Worm (Caenorhabditis elegans) whole organism, early embryonic: ENCODE results near the gene mut-15.

Source experiments
- B0310.2 ChIP-seq: sonication (generic microtip); optimal IDR thresholded peaks from 2 replicates; lab custom pipeline; 2016; ENCODE audit warnings: mild to moderate bottlenecking, missing genetic modification characterization, missing compliant biosample characterization
- F13C5.2 ChIP-seq: sonication (generic microtip); optimal IDR thresholded peaks from 2 replicates; lab custom pipeline; 2017; ENCODE audit warnings: mild to moderate bottlenecking, missing genetic modification characterization, inconsistent platforms, missing compliant biosample characterization
- aly-1 ChIP-seq: sonication (generic microtip); optimal IDR thresholded peaks from 2 replicates; lab custom pipeline; 2016; ENCODE audit warnings: missing genetic modification characterization, missing compliant biosample characterization
- ama-1 ChIP-seq: fragments of 150-350 bp; optimal IDR thresholded peaks from 2 replicates; lab custom pipeline; 2014
- ceh-13 ChIP-seq: fragments of 200-800 bp; sonication (Bioruptor generic); optimal IDR thresholded peaks from 2 replicates; lab custom pipeline; 2018; ENCODE audit warnings: mild to moderate bottlenecking, missing genetic modification characterization, missing compliant biosample characterization
- ceh-36 ChIP-seq: sonication (generic microtip); optimal IDR thresholded peaks from 2 replicates; lab custom pipeline; 2016; ENCODE audit warnings: missing genetic modification characterization, inconsistent platforms, missing compliant biosample characterization
- ets-7 ChIP-seq: sonication (generic microtip); optimal IDR thresholded peaks from 2 replicates; lab custom pipeline; 2016; ENCODE audit warnings: missing genotype, missing genetic modification characterization, missing compliant biosample characterization
- flt-1 ChIP-seq: fragments of 200-800 bp; sonication (Bioruptor generic); IDR thresholded peaks from 2 replicates; pipeline ENCODE4 v1.3.6; 2022; ENCODE audit warnings: missing genetic modification characterization, missing compliant biosample characterization
- hmbx-1 ChIP-seq: sonication (generic microtip); optimal IDR thresholded peaks from 2 replicates; lab custom pipeline; 2016; ENCODE audit warnings: mild to moderate bottlenecking, missing genetic modification characterization, missing compliant biosample characterization
- hmg-4 ChIP-seq: fragments of 200-800 bp; sonication (Bioruptor generic); optimal IDR thresholded peaks from 2 replicates; lab custom pipeline; 2018; ENCODE audit warnings: mild to moderate bottlenecking, missing genetic modification characterization, missing compliant biosample characterization
- hnd-1 ChIP-seq: sonication (generic microtip); optimal IDR thresholded peaks from 2 replicates; lab custom pipeline; 2016; ENCODE audit warnings: missing genetic modification characterization, missing compliant biosample characterization
- pes-1 ChIP-seq: fragments of 200-800 bp; sonication (Bioruptor generic); IDR thresholded peaks from 2 replicates; pipeline ENCODE4 v1.3.6; 2022; ENCODE audit warnings: missing genetic modification reagents, missing genetic modification characterization, missing compliant biosample characterization
- scrt-1 ChIP-seq: fragments of 200-800 bp; sonication (Bioruptor generic); IDR thresholded peaks from 2 replicates; pipeline ENCODE4 v1.3.6; 2022; ENCODE audit warnings: missing genetic modification characterization, missing compliant biosample characterization
- sea-1 ChIP-seq: fragments of 200-800 bp; sonication (Bioruptor generic); conservative IDR thresholded peaks from 2 replicates; pipeline ENCODE4 v1.3.6; 2022; ENCODE audit warnings: missing genetic modification characterization, missing compliant biosample characterization
- tbx-11 ChIP-seq: fragments of 200-800 bp; sonication (Bioruptor generic); IDR thresholded peaks from 2 replicates; pipeline ENCODE4 v1.3.6; 2022; ENCODE audit warnings: missing genetic modification characterization, missing compliant biosample characterization
- tbx-37 ChIP-seq: fragments of 200-800 bp; sonication (Bioruptor generic); conservative IDR thresholded peaks from 2 replicates; pipeline ENCODE4 v1.3.6; 2022; ENCODE audit warnings: missing genetic modification reagents, missing genetic modification characterization, missing compliant biosample characterization
- tra-4 ChIP-seq: sonication (generic microtip); optimal IDR thresholded peaks from 2 replicates; lab custom pipeline; 2017; ENCODE audit warnings: missing genetic modification characterization, missing compliant biosample characterization

Gene mut-15

ce11 chrV:14991489-14991888 lies 10.9 kb upstream of the mut-15 start:
- no peak for TF ChIP-seq ama-1 (lab: Kevin White, UChicago)
- TF ChIP-seq hmg-4 (GFP tag; lab: Kevin White, UChicago), result no peak
- TF ChIP-seq ceh-36, result no peak
- no peak for TF ChIP-seq B0310.2 (tag; lab: Kevin White, UChicago)
- no peak for TF ChIP-seq hnd-1 (tag; lab: Kevin White, UChicago)
- no peak for TF ChIP-seq pes-1 (GFP tag; lab: Robert Waterston, UW)
- TF ChIP-seq tbx-11 (GFP tag; lab: Robert Waterston, UW), result no peak
- no peak for TF ChIP-seq ets-7 (tag; lab: Kevin White, UChicago)
- TF ChIP-seq flt-1 (GFP tag; lab: Robert Waterston, UW), result no peak
- TF ChIP-seq tra-4, result no peak
- no peak for TF ChIP-seq F13C5.2 (tag; lab: Kevin White, UChicago)
- TF ChIP-seq scrt-1 (GFP tag; lab: Robert Waterston, UW), result no peak
- no peak for TF ChIP-seq ceh-13
- TF ChIP-seq sea-1 (GFP tag; lab: Robert Waterston, UW), result no peak
- TF ChIP-seq aly-1 (tag; lab: Kevin White, UChicago), result no peak
- no peak for TF ChIP-seq hmbx-1 (tag; lab: Kevin White, UChicago)
- no peak for TF ChIP-seq tbx-37 (GFP tag; lab: Robert Waterston, UW)

ce11 chrV:14992627-14993117 lies 9.7 kb upstream of the mut-15 start, which contains the start of gene T01C3.3:
Gene T01C3.3, minus strand, starts transcription at chrV:14992677.
- no peak for TF ChIP-seq ceh-13
- no peak for TF ChIP-seq B0310.2 (tag; lab: Kevin White, UChicago)
- no peak for TF ChIP-seq hnd-1 (tag; lab: Kevin White, UChicago)
- TF ChIP-seq tbx-37 (GFP tag; lab: Robert Waterston, UW), result no peak

ce11 chrV:14993620-14994019 lies 8.7 kb upstream of the mut-15 start, which contains the start of gene fil-1:
Gene fil-1, plus strand, starts transcription at chrV:14993838.
- TF ChIP-seq hmbx-1 (tag; lab: Kevin White, UChicago), result no peak

- no peak for TF ChIP-seq ama-1 (lab: Kevin White, UChicago)
- no peak for TF ChIP-seq ceh-36
- no peak for TF ChIP-seq hnd-1 (tag; lab: Kevin White, UChicago)
- TF ChIP-seq hmg-4 (GFP tag; lab: Kevin White, UChicago), result no peak
- TF ChIP-seq F13C5.2 (tag; lab: Kevin White, UChicago), result no peak
- no peak for TF ChIP-seq aly-1 (tag; lab: Kevin White, UChicago)
- no peak for TF ChIP-seq tbx-37 (GFP tag; lab: Robert Waterston, UW)
Observed at ce11 chrV:14996236-14996635, 6.1 kb upstream of the mut-15 start, which contains the start of gene irld-14. Gene irld-14, plus strand, starts transcription at chrV:14996536.

DNA sequence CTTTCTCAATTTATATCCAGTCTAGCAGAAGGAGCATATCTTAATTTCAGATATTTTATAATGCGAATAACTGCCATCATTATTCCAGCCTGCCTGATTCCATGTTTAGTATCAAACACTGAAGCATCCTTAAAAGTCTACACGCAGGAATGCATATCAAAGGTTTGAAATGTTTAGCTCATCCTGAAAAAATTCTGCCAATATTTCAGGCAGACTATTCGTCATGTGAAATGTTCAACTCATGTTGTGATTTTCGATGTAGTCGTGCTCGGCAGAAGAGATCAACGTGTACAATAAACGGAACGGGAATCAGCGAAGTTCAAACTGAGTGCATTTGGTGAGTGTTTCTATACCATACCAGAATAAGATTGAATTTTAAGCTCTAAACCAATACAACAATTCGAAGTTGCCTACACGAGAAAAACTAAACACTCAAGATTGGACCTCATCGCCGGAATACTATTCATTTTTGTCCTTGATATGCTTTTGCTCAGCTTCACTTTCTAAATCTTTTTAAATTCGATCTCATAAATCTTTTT lies 2.8 kb upstream of the mut-15 start, which contains the start of gene T01C3.11:
Gene T01C3.11 (plus strand): TSS at position 51 of the 539 bp plus-strand sequence.
- TF ChIP-seq ceh-36 (no peak), hnd-1 (tag; lab: Kevin White, UChicago) (no peak), F13C5.2 (tag; lab: Kevin White, UChicago) (no peak), hmg-4 (GFP tag; lab: Kevin White, UChicago) (no peak)

ce11 chrV:15000055-15000704 lies 2.2 kb upstream of the mut-15 start, which contains the start of gene rps-16:
Gene rps-16, minus strand, starts transcription at chrV:15000541.
- TF ChIP-seq hmbx-1 (tag; lab: Kevin White, UChicago) (no peak), ama-1 (lab: Kevin White, UChicago) (peak; percentile 33)

ce11 chrV:15001536-15001935 lies 807 bp upstream of the mut-15 start:
- TF ChIP-seq ceh-13 (no peak), hmg-4 (GFP tag; lab: Kevin White, UChicago) (no peak), ceh-36 (no peak), tbx-11 (GFP tag; lab: Robert Waterston, UW) (no peak), ama-1 (lab: Kevin White, UChicago) (no peak), tbx-37 (GFP tag; lab: Robert Waterston, UW) (no peak), ets-7 (tag; lab: Kevin White, UChicago) (no peak), pes-1 (GFP tag; lab: Robert Waterston, UW) (no peak), scrt-1 (GFP tag; lab: Robert Waterston, UW) (no peak), sea-1 (GFP tag; lab: Robert Waterston, UW) (no peak), B0310.2 (tag; lab: Kevin White, UChicago) (no peak), flt-1 (GFP tag; lab: Robert Waterston, UW) (no peak), hmbx-1 (tag; lab: Kevin White, UChicago) (no peak), aly-1 (tag; lab: Kevin White, UChicago) (no peak), F13C5.2 (tag; lab: Kevin White, UChicago) (no peak), tra-4 (no peak), hnd-1 (tag; lab: Kevin White, UChicago) (no peak)

ce11 chrV:15004800-15005199 lies 2.5 kb downstream of the mut-15 start, which contains the start of gene hrde-2:
Gene hrde-2, plus strand, starts transcription at chrV:15005100.
- TF ChIP-seq ceh-13 (no peak), pes-1 (GFP tag; lab: Robert Waterston, UW) (no peak), F13C5.2 (tag; lab: Kevin White, UChicago) (no peak), B0310.2 (tag; lab: Kevin White, UChicago) (no peak), ceh-36 (no peak), tra-4 (no peak), tbx-11 (GFP tag; lab: Robert Waterston, UW) (no peak), aly-1 (tag; lab: Kevin White, UChicago) (no peak), ets-7 (tag; lab: Kevin White, UChicago) (no peak), flt-1 (GFP tag; lab: Robert Waterston, UW) (no peak), tbx-37 (GFP tag; lab: Robert Waterston, UW) (no peak), scrt-1 (GFP tag; lab: Robert Waterston, UW) (no peak), hmg-4 (GFP tag; lab: Kevin White, UChicago) (no peak), hmbx-1 (tag; lab: Kevin White, UChicago) (no peak), sea-1 (GFP tag; lab: Robert Waterston, UW) (no peak), ama-1 (lab: Kevin White, UChicago) (no peak), hnd-1 (tag; lab: Kevin White, UChicago) (no peak)
